Fruit fly (Drosophila melanogaster) whole organism, embryonic: ENCODE results near the gene AlkB.
A peak's percentile ranks its signal among the peaks of the same experiment; 100 is the strongest.

Experiments used
- Asciz ChIP-seq: fragments of 200-800 bp; sonication (Bioruptor generic); optimal IDR thresholded peaks from 2 replicates; lab custom pipeline; 2017; ENCODE audit warnings: missing biosample characterization, mild to moderate bottlenecking, missing genetic modification characterization, missing genetic modification reagents
- CG12071 ChIP-seq: fragments of 200-800 bp; sonication (Bioruptor generic); optimal IDR thresholded peaks from 3 replicates; lab custom pipeline; 2018; ENCODE audit warnings: missing biosample characterization, mild to moderate bottlenecking, missing genetic modification characterization
- CG13123 ChIP-seq: fragments of 200-800 bp; sonication (Bioruptor generic); optimal IDR thresholded peaks from 2 replicates; lab custom pipeline; 2016; ENCODE audit warnings: missing biosample characterization, missing genetic modification characterization
- CG2202 ChIP-seq: fragments of 200-800 bp; sonication (Bioruptor generic); optimal IDR thresholded peaks from 2 replicates; lab custom pipeline; 2018; ENCODE audit warnings: missing biosample characterization, mild to moderate bottlenecking, missing genetic modification characterization
- CG3065 ChIP-seq: fragments of 200-800 bp; sonication (Bioruptor generic); optimal IDR thresholded peaks from 2 replicates; lab custom pipeline; 2016; ENCODE audit warnings: missing biosample characterization, missing genetic modification characterization
- CG4328 ChIP-seq: fragments of 200-800 bp; sonication (Bioruptor generic); optimal IDR thresholded peaks from 3 replicates; lab custom pipeline; 2017; ENCODE audit warnings: missing biosample characterization, missing genetic modification reagents, missing genetic modification characterization
- CG7786 ChIP-seq: fragments of 200-800 bp; sonication (Bioruptor generic); optimal IDR thresholded peaks from 2 replicates; lab custom pipeline; 2016; ENCODE audit warnings: missing biosample characterization, missing genetic modification characterization
- CG9609 ChIP-seq: fragments of 200-800 bp; sonication (Bioruptor generic); optimal IDR thresholded peaks from 3 replicates; lab custom pipeline; 2016; ENCODE audit warnings: missing biosample characterization, missing genetic modification characterization
- Gug ChIP-seq: fragments of 200-800 bp; sonication (Bioruptor generic); IDR thresholded peaks from 4 replicates; pipeline ENCODE4 v1.3.6; 2022; ENCODE audit warnings: missing biosample characterization, missing genetic modification characterization
- al ChIP-seq: fragments of 200-800 bp; sonication (Bioruptor generic); IDR thresholded peaks from 2 replicates; pipeline ENCODE4 v1.3.6; 2022; ENCODE audit warnings: missing biosample characterization, missing genetic modification characterization
- dmrt11E ChIP-seq: fragments of 200-800 bp; sonication (Bioruptor generic); optimal IDR thresholded peaks from 3 replicates; lab custom pipeline; 2018; ENCODE audit warnings: missing biosample characterization, mild to moderate bottlenecking, missing genetic modification characterization, moderate library complexity
- ems ChIP-seq: fragments of 200-800 bp; sonication (Bioruptor generic); optimal IDR thresholded peaks from 3 replicates; lab custom pipeline; 2016; ENCODE audit warnings: missing biosample characterization, missing genetic modification characterization
- hbn ChIP-seq: fragments of 200-800 bp; sonication (Bioruptor generic); IDR thresholded peaks from 2 replicates; pipeline ENCODE4 v1.3.6; 2022; ENCODE audit warnings: missing biosample characterization, missing genetic modification characterization; ENCODE audit not compliant: partially characterized antibody

dm6 chrX:15857601-15858284 is 1.5 kb downstream of the AlkB start, which contains the start of the genes CG46440 and Myb:
- TF ChIP-seq CG3065 (GFP tag; lab: Kevin White, UChicago) (no peak), dmrt11E (no peak), CG2202 (tag; lab: Kevin White, UChicago) (no peak), CG9609 (GFP tag; lab: Kevin White, UChicago) (no peak), ems (GFP tag; lab: Kevin White, UChicago) (no peak), CG7786 (GFP tag; lab: Kevin White, UChicago) (no peak), CG13123 (GFP tag; lab: Kevin White, UChicago) (no peak), Asciz (GFP tag; lab: Kevin White, UChicago) (no peak), hbn (GFP tag; lab: Robert Waterston, UW) (peak; percentile 56), Gug (GFP tag; lab: Robert Waterston, UW) (no peak), CG4328 (GFP tag; lab: Kevin White, UChicago) (no peak), CG12071 (no peak), al (GFP tag; lab: Robert Waterston, UW) (no peak)
